Worm (Caenorhabditis elegans): ENCODE data around the gene trmt-10C.2.

Gene trmt-10C.2

ce11 chrIII:6396381-6396780, 50.3 kb downstream of the trmt-10C.2 start:
- TF ChIP-seq hlh-30 (tag; optimal IDR thresholded peaks at IDR 0.05; ENCODE audit: insufficient read depth) = no peak
- TF ChIP-seq elt-2 (tag; optimal IDR thresholded peaks at IDR 0.05) = peak; percentile 91
